Fruit fly (Drosophila melanogaster) whole organism: ENCODE results near the gene lcs.

Experiments used
- CG8478 ChIP-seq: fragments of >200 bp; optimal IDR thresholded peaks from 2 replicates; lab custom pipeline; 2018; ENCODE audit warnings: inconsistent platforms
- Dll ChIP-seq: fragments of >200 bp; optimal IDR thresholded peaks from 2 replicates; lab custom pipeline; 2017
- EcR ChIP-seq, 2 experiments: fragments of >200 bp; optimal IDR thresholded peaks; 2 replicates each; lab custom pipeline; 2017; ENCODE audit warnings: missing biosample characterization in 2 of 2, missing genetic modification characterization in 2 of 2, missing genetic modification reagents in 2 of 2
- pan ChIP-seq: fragments of >200 bp; optimal IDR thresholded peaks from 2 replicates; lab custom pipeline; 2017
- psq ChIP-seq: fragments of >200 bp; optimal IDR thresholded peaks from 2 replicates; lab custom pipeline; 2017
- usp ChIP-seq: fragments of >200 bp; optimal IDR thresholded peaks from 2 replicates; lab custom pipeline; 2017; ENCODE audit warnings: missing biosample characterization, missing genetic modification characterization, mixed read lengths

dm6 chrX:21353541-21353940, 43.6 kb downstream of the lcs start:
- TF ChIP-seq CG8478 (lab: Kevin White, UChicago) (no peak), pan (lab: Kevin White, UChicago) (no peak), psq (lab: Kevin White, UChicago) (no peak), usp (GFP tag; lab: Kevin White, UChicago) (no peak), EcR (GFP tag; optimal IDR thresholded peaks at IDR 0.05; lab: Kevin White, UChicago) (no peak), Dll (no peak)
